Fruit fly (Drosophila melanogaster) whole organism, adult: ENCODE data around the gene CG12994.
A peak's percentile ranks its signal among the peaks of the same experiment; 100 is the strongest.

Experiments used
- CG11617 ChIP-seq: fragments of 200-800 bp; sonication (Bioruptor generic); optimal IDR thresholded peaks from 2 replicates; lab custom pipeline; 2017; ENCODE audit warnings: mild to moderate bottlenecking, missing biosample characterization, missing genetic modification reagents, missing genetic modification characterization
- CG12768 ChIP-seq: fragments of 200-800 bp; sonication (Bioruptor generic); optimal IDR thresholded peaks from 2 replicates; lab custom pipeline; 2017; ENCODE audit warnings: missing biosample characterization, missing genetic modification characterization, mild to moderate bottlenecking, moderate library complexity, missing genetic modification reagents
- CG14711 ChIP-seq: fragments of 200-800 bp; sonication (Bioruptor generic); optimal IDR thresholded peaks from 2 replicates; lab custom pipeline; 2018; ENCODE audit warnings: missing biosample characterization, mild to moderate bottlenecking, missing genetic modification characterization, moderate library complexity
- CG1620 ChIP-seq: fragments of 200-800 bp; sonication (Bioruptor generic); optimal IDR thresholded peaks from 2 replicates; lab custom pipeline; 2016; ENCODE audit warnings: missing biosample characterization, missing genetic modification characterization
- CG33017 ChIP-seq: fragments of 200-800 bp; sonication (Bioruptor generic); optimal IDR thresholded peaks from 2 replicates; lab custom pipeline; 2018; ENCODE audit warnings: missing biosample characterization, mild to moderate bottlenecking, missing genetic modification characterization, moderate library complexity
- CG5204 ChIP-seq: fragments of 200-800 bp; sonication (Bioruptor generic); optimal IDR thresholded peaks from 2 replicates; lab custom pipeline; 2016; ENCODE audit warnings: missing biosample characterization, missing genetic modification characterization
- CG7045 ChIP-seq: fragments of 200-800 bp; sonication (Bioruptor generic); optimal IDR thresholded peaks from 2 replicates; lab custom pipeline; 2017; ENCODE audit warnings: missing biosample characterization, mild to moderate bottlenecking, missing genetic modification characterization
- CG7101 ChIP-seq: fragments of 200-800 bp; sonication (Bioruptor generic); optimal IDR thresholded peaks from 2 replicates; lab custom pipeline; 2018; ENCODE audit warnings: missing biosample characterization, mild to moderate bottlenecking, missing genetic modification characterization, moderate library complexity
- Clk ChIP-seq: fragments of 200-800 bp; sonication (Bioruptor generic); optimal IDR thresholded peaks from 2 replicates; lab custom pipeline; 2017; ENCODE audit warnings: missing biosample characterization, missing genetic modification characterization
- Crg-1 ChIP-seq: fragments of 200-800 bp; sonication (Bioruptor generic); optimal IDR thresholded peaks from 2 replicates; lab custom pipeline; 2016; ENCODE audit warnings: missing biosample characterization, missing genetic modification characterization
- Hr96 ChIP-seq: fragments of 200-800 bp; sonication (Bioruptor generic); optimal IDR thresholded peaks from 2 replicates; lab custom pipeline; 2016; ENCODE audit warnings: missing biosample characterization, missing genetic modification characterization
- Mnt ChIP-seq: fragments of 200-800 bp; sonication (Bioruptor generic); optimal IDR thresholded peaks from 2 replicates; lab custom pipeline; 2016; ENCODE audit warnings: missing biosample characterization, mild to moderate bottlenecking, missing genetic modification characterization
- bab1 ChIP-seq: fragments of 200-800 bp; sonication (Bioruptor generic); optimal IDR thresholded peaks from 3 replicates; lab custom pipeline; 2019; ENCODE audit warnings: missing biosample characterization, mild to moderate bottlenecking, missing genetic modification characterization, moderate library complexity
- cic ChIP-seq: fragments of 200-800 bp; sonication (Bioruptor generic); optimal IDR thresholded peaks from 2 replicates; lab custom pipeline; 2017; ENCODE audit warnings: missing biosample characterization, mild to moderate bottlenecking, missing genetic modification characterization, moderate library complexity
- cnc ChIP-seq, 2 experiments: fragments of >200 bp; optimal IDR thresholded peaks; 2 replicates each; lab custom pipeline; 2017
- kay ChIP-seq: fragments of 200-800 bp; sonication (Bioruptor generic); peaks from one replicate; lab custom pipeline; 2016; ENCODE audit warnings: missing biosample characterization, missing genetic modification characterization, borderline replicate concordance
- ovo ChIP-seq: fragments of 200-800 bp; sonication (Bioruptor generic); optimal IDR thresholded peaks from 2 replicates; lab custom pipeline; 2016; ENCODE audit warnings: missing biosample characterization, missing genetic modification characterization
- pad ChIP-seq: fragments of 200-800 bp; sonication (Bioruptor generic); optimal IDR thresholded peaks from 3 replicates; lab custom pipeline; 2017; ENCODE audit warnings: missing biosample characterization, missing genetic modification characterization, mild to moderate bottlenecking, moderate library complexity, missing genetic modification reagents
- tj ChIP-seq: fragments of 200-800 bp; sonication (Bioruptor generic); optimal IDR thresholded peaks from 3 replicates; lab custom pipeline; 2017; ENCODE audit warnings: missing biosample characterization, mild to moderate bottlenecking, missing genetic modification characterization, moderate library complexity
- toe ChIP-seq: fragments of 200-800 bp; sonication (Bioruptor generic); optimal IDR thresholded peaks from 2 replicates; lab custom pipeline; 2016; ENCODE audit warnings: missing biosample characterization, missing genetic modification characterization

CG12994 gene

dm6 chrX:17443880-17444279 lies at the start of gene CG12994, which contains the start of gene CG46464:
Gene CG12994 (minus strand): TSS chrX:17443994.
Gene CG46464 (minus strand): TSS chrX:17443994.
- TF ChIP-seq CG7101 (tag; lab: Kevin White, UChicago) (no peak), CG1620 (GFP tag; lab: Kevin White, UChicago) (no peak), tj (no peak), toe (GFP tag; lab: Kevin White, UChicago) (no peak), ovo (GFP tag; lab: Kevin White, UChicago) (no peak), CG5204 (GFP tag; lab: Kevin White, UChicago) (no peak), CG33017 (tag; lab: Kevin White, UChicago) (no peak), Hr96 (GFP tag; lab: Kevin White, UChicago) (no peak)

DNA sequence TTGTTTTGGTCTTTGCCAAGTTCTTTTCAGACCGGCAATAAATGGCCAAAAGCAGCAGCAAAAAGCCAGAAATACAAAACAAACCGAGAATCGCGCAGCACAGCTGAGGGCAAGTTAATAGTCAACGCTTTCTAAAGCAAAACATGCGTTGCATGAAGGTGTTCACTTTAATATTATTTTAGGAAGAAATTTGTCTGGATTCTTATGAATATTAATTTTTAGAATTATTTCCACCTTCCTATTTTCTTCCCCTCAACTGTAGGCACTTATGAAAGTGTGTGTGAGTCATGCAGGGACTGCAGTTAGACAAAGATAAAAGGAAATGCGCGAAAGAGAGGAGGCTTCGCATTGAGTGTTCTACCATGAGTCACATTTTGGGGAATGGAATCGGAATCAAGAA lies 47.4 kb upstream of the CG12994 start:
- TF ChIP-seq toe (GFP tag; lab: Kevin White, UChicago) (no peak), ovo (GFP tag; lab: Kevin White, UChicago) (no peak), bab1 (GFP tag; lab: Kevin White, UChicago) (peak; percentile 69), pad (GFP tag; lab: Kevin White, UChicago) (peak; percentile 30), tj (no peak), cic (GFP tag; lab: Kevin White, UChicago) (no peak), kay (GFP tag; lab: Kevin White, UChicago) (peak; percentile 92), CG1620 (GFP tag; lab: Kevin White, UChicago) (no peak), CG14711 (tag; lab: Kevin White, UChicago) (peak; percentile 77), Clk (no peak), CG33017 (tag; lab: Kevin White, UChicago) (peak; percentile 75), cnc (optimal IDR thresholded peaks at IDR 0.05; lab: Kevin White, UChicago) (no peak), CG12768 (peak; percentile 14), Hr96 (GFP tag; lab: Kevin White, UChicago) (peak; percentile 39), Mnt (GFP tag; lab: Kevin White, UChicago) (peak; percentile 5), CG11617 (GFP tag; lab: Kevin White, UChicago) (peak; percentile 29), CG7101 (tag; lab: Kevin White, UChicago) (peak; percentile 85), CG5204 (GFP tag; lab: Kevin White, UChicago) (no peak), Crg-1 (no peak), CG7045 (peak; percentile 25)

DNA sequence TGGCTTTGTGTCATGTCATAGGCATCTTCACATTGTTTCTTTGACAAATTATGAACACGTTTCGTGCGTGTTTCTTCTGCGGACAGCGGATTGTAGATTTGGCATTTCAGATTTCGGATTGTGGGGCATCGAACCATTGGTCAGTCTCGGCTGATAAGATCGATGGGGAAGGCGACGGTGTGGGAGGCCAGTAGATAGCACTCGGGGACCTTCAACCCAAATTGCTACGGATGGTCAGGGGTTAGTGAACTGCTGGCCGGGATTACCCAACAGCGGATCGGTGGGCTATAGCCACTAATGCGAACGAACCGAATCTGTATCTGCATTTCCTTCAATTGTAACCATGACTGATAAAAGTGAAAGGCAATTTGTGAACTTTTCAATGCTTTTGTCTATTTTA lies 46.7 kb upstream of the CG12994 start:
- no peak for TF ChIP-seq pad (GFP tag; lab: Kevin White, UChicago)

DNA sequence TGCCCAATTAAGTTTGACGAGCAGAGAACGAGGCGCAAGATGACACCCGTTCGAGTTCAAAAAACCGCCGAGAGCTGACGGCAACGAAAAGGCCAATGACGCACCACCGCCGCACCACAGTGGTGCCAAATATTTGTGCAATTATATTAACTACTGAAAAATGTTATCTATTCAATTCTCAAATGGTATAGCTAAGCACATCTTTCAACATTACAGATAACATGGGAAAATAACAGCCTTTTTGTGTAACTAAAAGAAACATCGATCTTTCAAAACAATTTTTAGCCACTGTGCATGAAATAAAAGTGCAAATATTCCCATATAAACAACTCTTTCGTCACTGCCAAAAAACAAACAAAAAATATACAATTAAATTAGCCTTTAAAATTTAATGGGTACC lies 46.1 kb upstream of the CG12994 start:
- TF ChIP-seq pad (GFP tag; lab: Kevin White, UChicago) (no peak), cnc (optimal IDR thresholded peaks at IDR 0.05; lab: Kevin White, UChicago) (no peak), CG14711 (tag; lab: Kevin White, UChicago) (peak; percentile 18), CG7045 (no peak), CG11617 (GFP tag; lab: Kevin White, UChicago) (no peak), CG1620 (GFP tag; lab: Kevin White, UChicago) (no peak), bab1 (GFP tag; lab: Kevin White, UChicago) (peak; percentile 15)

- TF ChIP-seq tj (no peak), CG11617 (GFP tag; lab: Kevin White, UChicago) (no peak), CG14711 (tag; lab: Kevin White, UChicago) (no peak), CG1620 (GFP tag; lab: Kevin White, UChicago) (no peak), Mnt (GFP tag; lab: Kevin White, UChicago) (no peak), kay (GFP tag; lab: Kevin White, UChicago) (no peak), CG7045 (no peak), toe (GFP tag; lab: Kevin White, UChicago) (no peak), pad (GFP tag; lab: Kevin White, UChicago) (no peak), Clk (no peak), cnc (optimal IDR thresholded peaks at IDR 0.05; lab: Kevin White, UChicago) (no peak), CG7101 (tag; lab: Kevin White, UChicago) (no peak), CG12768 (no peak), CG33017 (tag; lab: Kevin White, UChicago) (no peak), bab1 (GFP tag; lab: Kevin White, UChicago) (no peak), cic (GFP tag; lab: Kevin White, UChicago) (no peak), Hr96 (GFP tag; lab: Kevin White, UChicago) (no peak), Crg-1 (no peak), ovo (GFP tag; lab: Kevin White, UChicago) (no peak)
These were observed 44.6 kb upstream of the CG12994 start for dm6 chrX:17488422-17488821.

- TF ChIP-seq CG33017 (tag; lab: Kevin White, UChicago) = no peak
- TF ChIP-seq tj = peak; percentile 91
These were observed 41.7 kb upstream of the CG12994 start for dm6 chrX:17485293-17486056.
